Worm (Caenorhabditis elegans): ENCODE measurements around the gene C54F6.15.

The C54F6.15 gene

ce11 chrV:7501194-7501593 lies 21.0 kb downstream of the C54F6.15 start:
- TF ChIP-seq daf-12 (tag; optimal IDR thresholded peaks at IDR 0.05) (no peak), snpc-4 (tag; optimal IDR thresholded peaks at IDR 0.05) (no peak), mdl-1 (tag; optimal IDR thresholded peaks at IDR 0.05) (no peak), ceh-9 (tag; optimal IDR thresholded peaks at IDR 0.05) (no peak), ceh-82 (tag; optimal IDR thresholded peaks at IDR 0.05) (no peak), ztf-11 (tag; optimal IDR thresholded peaks at IDR 0.05) (no peak), nhr-23 (tag; optimal IDR thresholded peaks at IDR 0.05) (no peak), fkh-2 (tag; optimal IDR thresholded peaks at IDR 0.05) (no peak)

DNA sequence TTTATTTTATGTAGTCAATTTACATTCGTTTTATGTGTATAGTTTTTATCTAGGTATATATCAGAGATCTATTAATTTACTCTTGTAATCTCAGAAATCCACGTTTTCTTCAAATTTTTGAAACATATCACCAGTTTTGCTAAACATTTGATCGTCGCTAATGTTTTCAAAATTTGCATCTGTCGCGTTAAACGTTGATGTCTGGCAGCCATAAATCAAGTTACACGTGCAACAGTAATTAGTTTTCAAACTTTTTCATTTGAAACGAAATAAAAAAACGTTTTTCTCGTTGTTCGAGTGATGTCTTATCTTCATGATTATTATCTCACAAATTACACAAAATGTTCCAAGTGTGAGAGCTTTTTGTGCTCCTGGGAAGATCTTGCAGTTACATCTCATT lies 24.7 kb downstream of the C54F6.15 start, which contains the start of gene srh-79:
Gene srh-79, plus strand, starts transcription at position 301 of the 400 bp plus-strand sequence.
- TF ChIP-seq ztf-11 (tag; optimal IDR thresholded peaks at IDR 0.05) (no peak), ZK546.5 (tag; optimal IDR thresholded peaks at IDR 0.05) (no peak), pqm-1 (tag; optimal IDR thresholded peaks at IDR 0.05) (no peak), nhr-43 (tag; optimal IDR thresholded peaks at IDR 0.05; ENCODE audit: poor library complexity, severe bottlenecking) (no peak), unc-39 (tag; optimal IDR thresholded peaks at IDR 0.05) (no peak), snpc-4 (tag; optimal IDR thresholded peaks at IDR 0.05) (no peak), ama-1 (optimal IDR thresholded peaks at IDR 0.05) (no peak), eor-1 (tag; optimal IDR thresholded peaks at IDR 0.05) (no peak), nhr-67 (tag; optimal IDR thresholded peaks at IDR 0.05) (no peak), nhr-12 (tag; optimal IDR thresholded peaks at IDR 0.05) (no peak), nhr-25 (tag; optimal IDR thresholded peaks at IDR 0.05) (no peak), sea-2 (GFP tag; optimal IDR thresholded peaks at IDR 0.05) (no peak), tbx-2 (tag; optimal IDR thresholded peaks at IDR 0.05) (no peak), nhr-28 (tag; optimal IDR thresholded peaks at IDR 0.05) (no peak), egl-5 (tag; optimal IDR thresholded peaks at IDR 0.05) (no peak), ztf-4 (tag; optimal IDR thresholded peaks at IDR 0.05) (no peak)

ce11 chrV:7495189-7495588 lies 27.0 kb downstream of the C54F6.15 start, which contains the start of gene srbc-11:
TSS of gene srbc-11 (minus strand) at chrV:7495289.
- TF ChIP-seq pha-4 (tag; optimal IDR thresholded peaks at IDR 0.05) = no peak
- no peak for TF ChIP-seq lin-39 (tag; optimal IDR thresholded peaks at IDR 0.05)
- TF ChIP-seq nhr-28 (tag; optimal IDR thresholded peaks at IDR 0.05) = no peak
- TF ChIP-seq ztf-4 (tag; optimal IDR thresholded peaks at IDR 0.05) = no peak
- no peak for TF ChIP-seq snpc-4 (tag; optimal IDR thresholded peaks at IDR 0.05)
- TF ChIP-seq elt-2 (tag; optimal IDR thresholded peaks at IDR 0.05) = no peak
- TF ChIP-seq ZK546.5 (tag; optimal IDR thresholded peaks at IDR 0.05) = no peak
- no peak for TF ChIP-seq ceh-28 (tag; optimal IDR thresholded peaks at IDR 0.05)
- no peak for TF ChIP-seq nhr-76 (tag; optimal IDR thresholded peaks at IDR 0.05)
- no peak for TF ChIP-seq ceh-9 (tag; optimal IDR thresholded peaks at IDR 0.05)
- no peak for TF ChIP-seq mdl-1 (tag; optimal IDR thresholded peaks at IDR 0.05)
- TF ChIP-seq elt-1 (tag; optimal IDR thresholded peaks at IDR 0.05) = no peak

DNA sequence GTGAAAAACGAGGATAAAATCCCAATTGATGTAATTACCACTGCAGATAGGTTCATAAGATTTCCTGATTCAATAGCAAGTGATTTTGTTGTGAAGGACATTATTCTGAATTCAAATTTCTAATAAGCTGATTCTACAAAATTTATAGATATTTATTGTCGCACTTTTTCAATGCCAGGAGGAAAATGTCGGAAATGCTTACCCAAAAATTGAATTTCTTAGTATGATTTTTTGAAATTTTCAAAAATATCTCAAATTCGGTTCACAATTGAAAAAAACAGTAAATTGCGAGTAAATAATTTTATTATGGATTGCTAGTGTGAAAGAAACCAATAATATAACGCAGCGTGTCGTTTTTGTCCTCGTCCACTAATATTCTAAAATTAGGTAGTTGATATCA lies 29.3 kb downstream of the C54F6.15 start, which contains the start of gene srbc-10:
Gene srbc-10, minus strand, starts transcription at position 101 of the 400 bp plus-strand sequence.
- TF ChIP-seq nhr-23 (tag; optimal IDR thresholded peaks at IDR 0.05) (no peak), aly-2 (tag; optimal IDR thresholded peaks at IDR 0.05) (no peak), fos-1 (tag; optimal IDR thresholded peaks at IDR 0.05) (no peak), ztf-4 (tag; optimal IDR thresholded peaks at IDR 0.05) (no peak), zag-1 (tag; optimal IDR thresholded peaks at IDR 0.05) (no peak), jun-1 (tag; optimal IDR thresholded peaks at IDR 0.05) (no peak), egl-27 (tag; optimal IDR thresholded peaks at IDR 0.05) (no peak), tbx-2 (tag; optimal IDR thresholded peaks at IDR 0.05) (no peak), ama-1 (optimal IDR thresholded peaks at IDR 0.05) (no peak), mml-1 (tag; optimal IDR thresholded peaks at IDR 0.05) (no peak), skn-1 (tag; optimal IDR thresholded peaks at IDR 0.05) (no peak), ceh-9 (tag; optimal IDR thresholded peaks at IDR 0.05) (no peak), nhr-11 (tag; optimal IDR thresholded peaks at IDR 0.05) (no peak), nhr-77 (tag; optimal IDR thresholded peaks at IDR 0.05) (no peak), daf-12 (tag; optimal IDR thresholded peaks at IDR 0.05) (no peak), ceh-82 (tag; optimal IDR thresholded peaks at IDR 0.05) (no peak)

- TF ChIP-seq zag-1 (tag; optimal IDR thresholded peaks at IDR 0.05) (no peak), tbx-2 (tag; optimal IDR thresholded peaks at IDR 0.05) (no peak), elt-3 (tag; optimal IDR thresholded peaks at IDR 0.05) (no peak), ceh-16 (tag; optimal IDR thresholded peaks at IDR 0.05) (no peak), nhr-25 (tag; optimal IDR thresholded peaks at IDR 0.05) (no peak), R02D3.7 (tag; optimal IDR thresholded peaks at IDR 0.05) (no peak), eor-1 (tag; optimal IDR thresholded peaks at IDR 0.05) (no peak), lsy-12 (tag; optimal IDR thresholded peaks at IDR 0.05) (no peak), jun-1 (tag; optimal IDR thresholded peaks at IDR 0.05) (no peak), nfya-1 (tag; optimal IDR thresholded peaks at IDR 0.05; ENCODE audit: insufficient read depth) (no peak), nhr-77 (tag; optimal IDR thresholded peaks at IDR 0.05) (no peak), unc-39 (tag; optimal IDR thresholded peaks at IDR 0.05) (no peak), nhr-67 (tag; optimal IDR thresholded peaks at IDR 0.05) (no peak), ceh-9 (tag; optimal IDR thresholded peaks at IDR 0.05) (no peak), fos-1 (tag; optimal IDR thresholded peaks at IDR 0.05) (no peak)
Measured at ce11 chrV:7490340-7490739, 31.8 kb downstream of the C54F6.15 start, which contains the start of gene srbc-9. TSS of gene srbc-9 (minus strand) at chrV:7490440.
